Worm (Caenorhabditis elegans): ENCODE data around the gene T26A5.2.

DNA sequence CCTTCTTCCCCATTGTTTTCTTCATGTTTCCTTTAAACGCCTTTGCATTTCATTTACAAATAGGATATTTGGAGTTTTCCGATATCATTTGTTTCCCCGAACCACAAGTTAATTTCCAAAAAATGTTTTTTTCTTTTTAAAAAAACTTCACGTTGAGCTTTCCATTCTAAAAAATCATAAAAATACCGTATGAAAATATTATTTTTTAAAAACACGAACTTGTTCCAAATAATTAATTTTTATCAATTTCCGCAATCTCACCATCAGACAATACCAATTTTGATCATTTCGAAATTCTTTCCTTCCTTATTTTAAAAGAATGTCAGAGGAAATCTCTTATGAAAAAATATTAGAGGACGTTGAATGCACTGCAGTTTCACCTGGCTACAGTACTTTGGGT lies 4.3 kb downstream of the T26A5.2 start, which contains the start of gene wht-6:
- TF ChIP-seq unc-62 (GFP tag; optimal IDR thresholded peaks at IDR 0.05) = no peak
- TF ChIP-seq elt-1 (tag; optimal IDR thresholded peaks at IDR 0.05; ENCODE audit: borderline replicate concordance, insufficient read depth) = no peak
- no peak for TF ChIP-seq tbx-8 (GFP tag; optimal IDR thresholded peaks at IDR 0.05)
- TF ChIP-seq lsy-2 (tag; optimal IDR thresholded peaks at IDR 0.05) = no peak
